Fruit fly (Drosophila melanogaster) whole organism, larva: ENCODE measurements around the gene PIG-P.
A peak's percentile ranks its signal among the peaks of the same experiment; 100 is the strongest.

Experiments used
- noc ChIP-seq: fragments of 200-800 bp; sonication (Bioruptor generic); optimal IDR thresholded peaks from 3 replicates; lab custom pipeline; 2019; ENCODE audit warnings: missing biosample characterization, mild to moderate bottlenecking, missing genetic modification characterization, moderate library complexity

PIG-P gene

dm6 chr3R:26058066-26058465 is at the start of gene PIG-P, which contains the start of gene Tcs6:
Gene PIG-P (minus strand): TSS chr3R:26058223.
Gene Tcs6 (minus strand): TSS chr3R:26058223.
- no peak for TF ChIP-seq noc (tag; lab: Kevin White, UChicago)

- peak; percentile 87 for TF ChIP-seq noc (tag; lab: Kevin White, UChicago)
These were observed 48.7 kb upstream of the PIG-P start, which contains the start of gene Cipc for dm6 chr3R:26106595-26107152. Gene Cipc (plus strand): TSS chr3R:26106868.

dm6 chr3R:26105924-26106494 is 48.0 kb upstream of the PIG-P start:
- no peak for TF ChIP-seq noc (tag; lab: Kevin White, UChicago)

- no peak for TF ChIP-seq noc (tag; lab: Kevin White, UChicago)
These were observed 47.4 kb upstream of the PIG-P start for dm6 chr3R:26105407-26105806.

dm6 chr3R:26105141-26105403 is 47.0 kb upstream of the PIG-P start:
- TF ChIP-seq noc (tag; lab: Kevin White, UChicago), result peak; percentile 75

- TF ChIP-seq noc (tag; lab: Kevin White, UChicago), result peak; percentile 80
These were observed 46.5 kb upstream of the PIG-P start for dm6 chr3R:26104302-26105140.

dm6 chr3R:26103440-26103839 is 45.4 kb upstream of the PIG-P start:
- no peak for TF ChIP-seq noc (tag; lab: Kevin White, UChicago)

- peak; percentile 17 for TF ChIP-seq noc (tag; lab: Kevin White, UChicago)
These were observed 41.2 kb upstream of the PIG-P start for dm6 chr3R:26099238-26099637.

dm6 chr3R:26098502-26099210 is 40.6 kb upstream of the PIG-P start, which contains the start of gene dysf:
Gene dysf (minus strand): TSS chr3R:26098711.
- peak; percentile 53 for TF ChIP-seq noc (tag; lab: Kevin White, UChicago)

dm6 chr3R:26096192-26096591 is 38.2 kb upstream of the PIG-P start:
- TF ChIP-seq noc (tag; lab: Kevin White, UChicago), result no peak

- TF ChIP-seq noc (tag; lab: Kevin White, UChicago), result no peak
These were observed 37.5 kb upstream of the PIG-P start for dm6 chr3R:26095551-26095950.

- TF ChIP-seq noc (tag; lab: Kevin White, UChicago), result no peak
These were observed 23.5 kb upstream of the PIG-P start for dm6 chr3R:26081380-26081991.

- no peak for TF ChIP-seq noc (tag; lab: Kevin White, UChicago)
These were observed 17.2 kb upstream of the PIG-P start for dm6 chr3R:26075252-26075651.

- TF ChIP-seq noc (tag; lab: Kevin White, UChicago), result no peak
These were observed 14.5 kb upstream of the PIG-P start for dm6 chr3R:26072477-26072876.

- TF ChIP-seq noc (tag; lab: Kevin White, UChicago), result no peak
These were observed 10.1 kb upstream of the PIG-P start for dm6 chr3R:26068135-26068534.

- TF ChIP-seq noc (tag; lab: Kevin White, UChicago), result no peak
These were observed 6.7 kb upstream of the PIG-P start for dm6 chr3R:26064708-26065107.
